Worm (Caenorhabditis elegans): ENCODE results near the gene elpc-2.

Gene elpc-2

DNA sequence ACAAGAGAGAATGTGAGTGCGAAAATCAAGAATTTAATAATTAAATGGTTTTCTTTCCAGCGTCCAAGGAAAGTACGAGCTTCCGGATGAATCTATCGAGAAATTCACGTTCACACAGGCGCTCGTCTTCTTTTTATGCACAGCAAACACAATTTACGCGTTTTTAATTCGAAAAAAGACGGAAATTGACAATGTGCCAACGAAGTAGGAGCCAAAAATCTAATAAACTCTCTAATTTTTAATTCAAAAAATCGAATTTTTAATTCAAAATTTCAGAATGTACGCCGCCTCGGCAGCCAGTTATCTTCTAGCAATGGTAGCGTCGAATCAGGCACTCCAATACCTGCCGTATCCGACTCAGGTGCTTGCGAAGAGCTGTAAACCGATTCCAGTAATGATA lies 38.2 kb downstream of the elpc-2 start:
- no peak for TF ChIP-seq nhr-6 (tag; optimal IDR thresholded peaks at IDR 0.05)
- TF ChIP-seq skn-1 (tag; optimal IDR thresholded peaks at IDR 0.05), result no peak
- no peak for TF ChIP-seq nhr-77 (tag; optimal IDR thresholded peaks at IDR 0.05)
- no peak for TF ChIP-seq mab-5 (tag; optimal IDR thresholded peaks at IDR 0.05)
- no peak for TF ChIP-seq F13H6.1 (tag; optimal IDR thresholded peaks at IDR 0.05)
- no peak for TF ChIP-seq gmeb-1 (tag; optimal IDR thresholded peaks at IDR 0.05)
- no peak for TF ChIP-seq peb-1 (tag; optimal IDR thresholded peaks at IDR 0.05)
- no peak for TF ChIP-seq blmp-1 (tag; optimal IDR thresholded peaks at IDR 0.05; ENCODE audit: insufficient read depth)
- no peak for TF ChIP-seq snpc-4 (tag; optimal IDR thresholded peaks at IDR 0.05)
- TF ChIP-seq unc-55 (GFP tag; optimal IDR thresholded peaks at IDR 0.05), result no peak
- no peak for TF ChIP-seq ztf-1 (GFP tag; conservative IDR thresholded peaks at IDR 0.05)
- TF ChIP-seq sma-3 (GFP tag; optimal IDR thresholded peaks at IDR 0.05), result no peak
- no peak for TF ChIP-seq elt-3 (tag; optimal IDR thresholded peaks at IDR 0.05)
- TF ChIP-seq nhr-10 (tag; optimal IDR thresholded peaks at IDR 0.05), result no peak

DNA sequence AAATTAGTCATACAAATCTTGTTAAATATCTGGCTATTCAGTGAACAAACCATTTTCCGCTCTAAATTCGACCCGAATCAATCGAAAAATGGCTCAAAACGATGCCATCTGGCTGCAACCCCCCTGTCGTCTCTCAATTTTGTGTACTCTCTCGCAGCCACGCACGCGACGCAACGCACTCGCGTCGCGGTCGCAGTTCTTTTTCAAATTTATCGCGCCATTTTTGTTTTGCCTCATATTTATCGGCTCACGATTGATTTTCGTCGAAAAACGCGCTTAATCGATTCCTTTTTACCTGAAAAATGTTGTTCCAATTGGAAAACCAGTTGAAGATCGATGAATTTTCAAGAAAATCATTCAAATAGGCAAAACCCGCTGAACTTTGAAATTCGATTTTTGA lies 40.4 kb downstream of the elpc-2 start:
- peak in 1 of 2 experiments; percentile 43 for TF ChIP-seq lsy-2 (tag; optimal IDR thresholded peaks at IDR 0.05)
- TF ChIP-seq lin-11 (tag; optimal IDR thresholded peaks at IDR 0.05), result peak; percentile 45
- TF ChIP-seq C34F6.9 (tag; optimal IDR thresholded peaks at IDR 0.05), result peak; percentile 63
- no peak for TF ChIP-seq ceh-82 (tag; optimal IDR thresholded peaks at IDR 0.05)
- no peak for TF ChIP-seq unc-62 (GFP tag; optimal IDR thresholded peaks at IDR 0.05)
- peak; percentile 64 for TF ChIP-seq ama-1 (optimal IDR thresholded peaks at IDR 0.05)
- TF ChIP-seq blmp-1 (tag; optimal IDR thresholded peaks at IDR 0.05; ENCODE audit: insufficient read depth), result no peak
- no peak for TF ChIP-seq F13H6.1 (tag; optimal IDR thresholded peaks at IDR 0.05)
- TF ChIP-seq elt-3 (tag; optimal IDR thresholded peaks at IDR 0.05), result no peak
- no peak for TF ChIP-seq sem-4 (tag; optimal IDR thresholded peaks at IDR 0.05)
- peak; percentile 4 for TF ChIP-seq crh-2 (tag; optimal IDR thresholded peaks at IDR 0.05)
- peak; percentile 48 for TF ChIP-seq unc-55 (GFP tag; optimal IDR thresholded peaks at IDR 0.05)
- TF ChIP-seq R02D3.7 (tag; optimal IDR thresholded peaks at IDR 0.05), result no peak
- TF ChIP-seq zag-1 (tag; optimal IDR thresholded peaks at IDR 0.05), result no peak
- TF ChIP-seq nhr-237 (tag; optimal IDR thresholded peaks at IDR 0.05), result no peak
- no peak for TF ChIP-seq ztf-11 (tag; optimal IDR thresholded peaks at IDR 0.05)

DNA sequence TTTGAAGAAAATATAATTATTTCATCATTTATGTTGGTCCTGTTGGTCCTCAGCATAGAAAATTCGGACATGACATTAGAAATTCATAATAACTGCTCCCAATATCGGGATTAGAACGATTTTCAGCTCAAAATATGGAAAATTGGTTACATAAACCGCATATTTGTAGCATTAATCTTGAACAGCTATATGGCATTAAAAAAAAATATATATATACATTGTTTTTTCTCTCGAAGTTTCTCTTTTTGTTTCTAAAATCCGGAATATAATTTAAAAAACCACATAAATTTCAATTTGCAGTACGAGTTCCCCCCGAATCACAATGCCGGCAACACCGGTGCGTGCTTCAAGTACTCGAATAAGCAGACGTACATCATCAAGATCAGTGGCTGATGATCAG lies 40.8 kb downstream of the elpc-2 start, which contains the start of gene ssl-1:
Gene ssl-1, plus strand, starts transcription at position 301 of the 400 bp plus-strand sequence.
- TF ChIP-seq ceh-16 (tag; optimal IDR thresholded peaks at IDR 0.05) (no peak), Y55F3AM.14 (GFP tag; optimal IDR thresholded peaks at IDR 0.05) (no peak), R02D3.7 (tag; optimal IDR thresholded peaks at IDR 0.05) (no peak), nhr-6 (tag; optimal IDR thresholded peaks at IDR 0.05) (no peak), lin-39 (tag; optimal IDR thresholded peaks at IDR 0.05) (no peak), lin-11 (tag; optimal IDR thresholded peaks at IDR 0.05) (no peak), fos-1 (tag; optimal IDR thresholded peaks at IDR 0.05) (no peak), unc-62 (GFP tag; optimal IDR thresholded peaks at IDR 0.05) (no peak), lsy-2 (tag; optimal IDR thresholded peaks at IDR 0.05) (no peak), aly-2 (tag; optimal IDR thresholded peaks at IDR 0.05) (no peak), unc-55 (GFP tag; optimal IDR thresholded peaks at IDR 0.05) (no peak), mab-5 (tag; optimal IDR thresholded peaks at IDR 0.05) (no peak)

DNA sequence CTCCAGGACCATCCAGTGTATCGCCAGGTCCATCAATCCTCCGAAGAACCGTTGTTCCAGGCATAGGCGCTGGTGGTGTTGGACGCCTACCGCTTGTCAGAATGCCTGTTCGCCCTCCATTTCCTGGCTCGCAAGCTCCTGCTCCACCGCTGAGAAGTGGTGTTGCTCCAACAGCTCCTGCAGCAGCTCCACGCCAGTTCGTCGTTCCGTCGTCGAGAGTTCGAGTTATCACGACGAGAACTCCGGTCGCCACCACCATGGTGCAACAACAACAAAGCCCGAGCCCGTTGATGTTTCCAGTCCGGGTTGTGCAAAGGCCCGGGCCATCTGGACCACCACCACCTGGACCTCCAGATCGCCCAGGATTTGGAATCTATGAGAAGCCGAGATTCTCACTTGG lies 54.7 kb downstream of the elpc-2 start:
- no peak for TF ChIP-seq fos-1 (tag; optimal IDR thresholded peaks at IDR 0.05)
- TF ChIP-seq egl-27 (tag; optimal IDR thresholded peaks at IDR 0.05), result no peak
- TF ChIP-seq zag-1 (tag; optimal IDR thresholded peaks at IDR 0.05), result no peak
- no peak for TF ChIP-seq lin-39 (tag; optimal IDR thresholded peaks at IDR 0.05)
- no peak for TF ChIP-seq sem-4 (tag; optimal IDR thresholded peaks at IDR 0.05)
- TF ChIP-seq nhr-23 (tag; optimal IDR thresholded peaks at IDR 0.05), result no peak
- no peak for TF ChIP-seq mab-5 (tag; optimal IDR thresholded peaks at IDR 0.05)
- TF ChIP-seq sma-3 (GFP tag; optimal IDR thresholded peaks at IDR 0.05), result no peak
- TF ChIP-seq nhr-25 (tag; optimal IDR thresholded peaks at IDR 0.05), result no peak
- TF ChIP-seq R02D3.7 (tag; optimal IDR thresholded peaks at IDR 0.05), result no peak
- TF ChIP-seq elt-1 (tag; optimal IDR thresholded peaks at IDR 0.05), result no peak
- TF ChIP-seq nhr-21 (tag; optimal IDR thresholded peaks at IDR 0.05), result no peak
- no peak for TF ChIP-seq nhr-6 (tag; optimal IDR thresholded peaks at IDR 0.05)
- TF ChIP-seq C34F6.9 (tag; optimal IDR thresholded peaks at IDR 0.05), result no peak
- no peak for TF ChIP-seq unc-55 (GFP tag; optimal IDR thresholded peaks at IDR 0.05)
